Worm (Caenorhabditis elegans) whole organism, L4 larva: ENCODE data around the gene gcy-6.

Experiments
- F49E8.2 ChIP-seq: sonication (generic microtip); optimal IDR thresholded peaks from 2 replicates; lab custom pipeline; 2016; ENCODE audit warnings: missing compliant biosample characterization, mild to moderate bottlenecking, missing genetic modification characterization, borderline replicate concordance
- Y5F2A.4 ChIP-seq: fragments of 200-800 bp; sonication (Bioruptor generic); optimal IDR thresholded peaks from 2 replicates; lab custom pipeline; 2018; ENCODE audit warnings: mild to moderate bottlenecking, missing genetic modification characterization, missing compliant biosample characterization
- aha-1 ChIP-seq: fragments of 150-350 bp; peaks from one replicate; lab custom pipeline; 2014; ENCODE audit warnings: missing biosample characterization, missing genetic modification characterization
- attf-4 ChIP-seq: sonication (generic microtip); optimal IDR thresholded peaks from 3 replicates; lab custom pipeline; 2017; ENCODE audit warnings: missing biosample characterization, missing genetic modification characterization
- ceh-44 ChIP-seq: fragments of 200-800 bp; sonication (Bioruptor generic); IDR thresholded peaks from 2 replicates; pipeline ENCODE4 v1.3.6; 2022; ENCODE audit warnings: missing genetic modification reagents, missing genetic modification characterization, missing compliant biosample characterization
- cey-2 ChIP-seq: sonication (generic microtip); optimal IDR thresholded peaks from 3 replicates; lab custom pipeline; 2017; ENCODE audit warnings: missing genetic modification characterization, mild to moderate bottlenecking, missing compliant biosample characterization, antibody characterized with exemption, borderline replicate concordance; ENCODE audit not compliant: insufficient read depth
- daf-12 ChIP-seq: fragments of 150-350 bp; optimal IDR thresholded peaks from 2 replicates; lab custom pipeline; 2014; ENCODE audit warnings: missing biosample characterization, missing genetic modification reagents, missing genetic modification characterization
- daf-16 ChIP-seq, 3 experiments: sonication (generic microtip); optimal IDR thresholded peaks; 2 replicates each; lab custom pipeline; 2016 to 2017; ENCODE audit warnings: missing genetic modification characterization in 3 of 3, missing genetic modification reagents in 3 of 3, mild to moderate bottlenecking in 2 of 3, missing compliant biosample characterization in 2 of 3, missing biosample characterization in 1 of 3, moderate library complexity in 1 of 3
- daf-8 ChIP-seq: fragments of 200-800 bp; sonication (Bioruptor generic); IDR thresholded peaks from 2 replicates; pipeline ENCODE4 v1.3.6; 2022; ENCODE audit warnings: missing genetic modification characterization, missing compliant biosample characterization
- dmd-6 ChIP-seq: fragments of 200-800 bp; sonication (Bioruptor generic); IDR thresholded peaks from 2 replicates; pipeline ENCODE4 v1.3.6; 2022; ENCODE audit warnings: missing genetic modification reagents, missing genetic modification characterization, missing compliant biosample characterization
- dmd-8 ChIP-seq: fragments of 200-800 bp; sonication (Bioruptor generic); IDR thresholded peaks from 2 replicates; pipeline ENCODE4 v1.3.6; 2022; ENCODE audit warnings: missing genetic modification characterization, missing compliant biosample characterization
- dmd-9 ChIP-seq: fragments of 200-800 bp; sonication (Bioruptor generic); IDR thresholded peaks from 2 replicates; pipeline ENCODE4 v1.3.6; 2022; ENCODE audit warnings: missing genetic modification reagents, missing genetic modification characterization, missing compliant biosample characterization
- dpl-1 ChIP-seq: fragments of 150-350 bp; optimal IDR thresholded peaks from 2 replicates; lab custom pipeline; 2014; ENCODE audit warnings: missing biosample characterization, missing genetic modification reagents, missing genetic modification characterization
- duxl-1 ChIP-seq: sonication (generic microtip); optimal IDR thresholded peaks from 2 replicates; lab custom pipeline; 2016; ENCODE audit warnings: mild to moderate bottlenecking, missing genetic modification characterization, moderate library complexity, missing compliant biosample characterization; ENCODE audit not compliant: poor library complexity
- dve-1 ChIP-seq: sonication (generic microtip); optimal IDR thresholded peaks from 2 replicates; lab custom pipeline; 2017; ENCODE audit warnings: antibody characterized with exemption, mild to moderate bottlenecking, missing genetic modification characterization, missing compliant biosample characterization; ENCODE audit not compliant: insufficient read depth
- fkh-10 ChIP-seq: fragments of 150-350 bp; optimal IDR thresholded peaks from 2 replicates; lab custom pipeline; 2014; ENCODE audit warnings: missing biosample characterization, missing genetic modification reagents, missing genetic modification characterization
- fos-1 ChIP-seq: fragments of 150-350 bp; optimal IDR thresholded peaks from 2 replicates; lab custom pipeline; 2014; ENCODE audit warnings: missing biosample characterization, missing genetic modification characterization
- hlh-11 ChIP-seq: fragments of 200-800 bp; sonication (Bioruptor generic); optimal IDR thresholded peaks from 2 replicates; lab custom pipeline; 2018; ENCODE audit warnings: mild to moderate bottlenecking, missing genetic modification characterization, missing compliant biosample characterization
- hmg-1.1 ChIP-seq: fragments of 200-800 bp; sonication (Bioruptor generic); IDR thresholded peaks from 2 replicates; pipeline ENCODE4 v1.3.6; 2022; ENCODE audit warnings: missing genetic modification reagents, missing genetic modification characterization, missing compliant biosample characterization
- lim-7 ChIP-seq: fragments of 200-800 bp; sonication (Bioruptor generic); IDR thresholded peaks from 2 replicates; pipeline ENCODE4 v1.3.6; 2022; ENCODE audit warnings: missing genetic modification characterization, missing compliant biosample characterization
- lin-1 ChIP-seq: fragments of 200-800 bp; sonication (Bioruptor generic); IDR thresholded peaks from 2 replicates; pipeline ENCODE4 v1.3.6; 2022; ENCODE audit warnings: missing genetic modification reagents, missing genetic modification characterization, missing compliant biosample characterization
- lin-15B ChIP-seq: fragments of 150-350 bp; sonication (generic microtip); optimal IDR thresholded peaks from 3 replicates; lab custom pipeline; 2014; ENCODE audit warnings: missing biosample characterization, missing genetic modification characterization
- lsy-2 ChIP-seq, 2 experiments: fragments of 150-350 bp in 1 of 2; sonication (generic microtip) in 1 of 2; optimal IDR thresholded peaks; 2 replicates each; lab custom pipeline; 2014 to 2017; ENCODE audit warnings: missing biosample characterization in 2 of 2, missing genetic modification characterization in 2 of 2
- madf-5 ChIP-seq, 2 experiments: fragments of 200-800 bp; sonication (Bioruptor generic); IDR thresholded peaks; 2 replicates each; pipeline ENCODE4 v1.3.6; 2022; ENCODE audit warnings: missing compliant biosample characterization in 2 of 2, missing genetic modification characterization in 2 of 2
- mdl-1 ChIP-seq, 2 experiments: fragments of 150-350 bp in 1 of 2; sonication (generic microtip) in 1 of 2; optimal IDR thresholded peaks; 2 replicates each; lab custom pipeline; 2014 to 2017; ENCODE audit warnings: missing biosample characterization in 2 of 2, missing genetic modification characterization in 2 of 2
- mdt-29 ChIP-seq: fragments of 200-800 bp; sonication (Bioruptor generic); IDR thresholded peaks from 2 replicates; pipeline ENCODE4 v1.3.6; 2022; ENCODE audit warnings: missing genetic modification reagents, missing genetic modification characterization, missing compliant biosample characterization
- nhr-111 ChIP-seq: fragments of 200-800 bp; sonication (Bioruptor generic); optimal IDR thresholded peaks from 2 replicates; lab custom pipeline; 2018; ENCODE audit warnings: mild to moderate bottlenecking, missing genetic modification characterization, missing compliant biosample characterization
- nhr-28 ChIP-seq: fragments of 150-350 bp; optimal IDR thresholded peaks from 2 replicates; lab custom pipeline; 2014; ENCODE audit warnings: missing biosample characterization, missing genetic modification characterization
- nhr-76 ChIP-seq: fragments of 150-350 bp; optimal IDR thresholded peaks from 2 replicates; lab custom pipeline; 2014; ENCODE audit warnings: missing biosample characterization, missing genetic modification characterization
- nhr-77 ChIP-seq: fragments of 150-350 bp; optimal IDR thresholded peaks from 2 replicates; lab custom pipeline; 2014; ENCODE audit warnings: missing biosample characterization, missing genetic modification characterization
- pha-4 ChIP-seq, 2 experiments: fragments of 150-350 bp in 1 of 2; fragments of 200-800 bp in 1 of 2; sonication (Bioruptor generic) in 1 of 2; IDR thresholded peaks in 1 of 2; optimal IDR thresholded peaks in 1 of 2; 2 replicates each; pipeline versions ENCODE4 v1.3.6 to Lab custom; 2014 to 2022; ENCODE audit warnings: missing genetic modification characterization in 2 of 2, missing genetic modification reagents in 2 of 2, missing biosample characterization in 1 of 2, missing compliant biosample characterization in 1 of 2
- pqm-1 ChIP-seq: sonication (generic microtip); optimal IDR thresholded peaks from 2 replicates; lab custom pipeline; 2017; ENCODE audit warnings: missing biosample characterization, missing genetic modification characterization
- rbr-2 ChIP-seq: sonication (generic microtip); optimal IDR thresholded peaks from 2 replicates; lab custom pipeline; 2016; ENCODE audit warnings: missing genotype, missing genetic modification characterization, missing compliant biosample characterization
- saeg-2 ChIP-seq: fragments of 200-800 bp; sonication (Bioruptor generic); IDR thresholded peaks from 2 replicates; pipeline ENCODE4 v1.3.6; 2022; ENCODE audit warnings: missing genetic modification reagents, missing genetic modification characterization, missing compliant biosample characterization
- spr-1 ChIP-seq: sonication (generic microtip); optimal IDR thresholded peaks from 2 replicates; lab custom pipeline; 2016; ENCODE audit warnings: mild to moderate bottlenecking, missing genetic modification characterization, missing compliant biosample characterization
- unc-62 ChIP-seq, 3 experiments: fragments of 150-350 bp in 1 of 3; sonication (generic microtip); optimal IDR thresholded peaks in 2 of 3; peaks in 1 of 3; 1 replicate in 1 of 3; 2 replicates in 2 of 3; lab custom pipeline; 2014 to 2017; ENCODE audit warnings: missing biosample characterization in 3 of 3, missing genetic modification characterization in 3 of 3, missing genetic modification reagents in 3 of 3, missing genotype in 1 of 3
- zag-1 ChIP-seq: fragments of 150-350 bp; optimal IDR thresholded peaks from 2 replicates; lab custom pipeline; 2014; ENCODE audit warnings: missing biosample characterization, missing genetic modification characterization
- zfp-2 ChIP-seq: sonication (generic microtip); optimal IDR thresholded peaks from 2 replicates; lab custom pipeline; 2016; ENCODE audit warnings: mild to moderate bottlenecking, missing genetic modification characterization, missing compliant biosample characterization
- zfp-3 ChIP-seq: fragments of 200-800 bp; sonication (Bioruptor generic); conservative IDR thresholded peaks from 2 replicates; pipeline ENCODE4 v1.3.6; 2022; ENCODE audit warnings: missing genetic modification reagents, missing genetic modification characterization, missing compliant biosample characterization
- ztf-7 ChIP-seq: fragments of 150-350 bp; optimal IDR thresholded peaks from 2 replicates; lab custom pipeline; 2014; ENCODE audit warnings: missing biosample characterization, missing genetic modification characterization

The gcy-6 gene

DNA sequence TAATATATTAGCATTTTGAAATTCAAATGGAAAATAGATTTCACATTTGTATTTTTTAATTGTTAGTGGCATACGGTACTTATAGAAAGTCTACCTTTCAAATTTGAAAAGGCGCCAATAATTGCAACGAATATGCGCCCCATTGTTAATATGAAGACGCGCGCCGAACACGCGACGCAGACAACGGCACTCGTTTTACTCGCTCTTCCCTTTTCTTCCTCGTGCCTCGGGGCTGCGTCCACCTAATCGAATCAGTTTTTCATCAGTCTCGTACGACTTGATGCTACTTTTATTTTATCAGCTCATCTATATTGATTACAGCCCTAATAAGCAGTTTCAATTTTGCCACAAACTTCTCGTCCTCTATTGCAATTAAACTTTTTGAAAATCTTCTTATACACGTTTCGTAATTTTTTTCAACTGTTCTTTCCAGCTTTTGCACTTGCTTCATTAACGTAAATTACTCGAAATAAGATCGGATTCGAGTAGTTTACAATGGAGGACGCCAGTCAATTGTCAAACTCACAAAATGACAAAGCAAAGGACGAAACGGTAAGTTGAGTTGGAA is 48.1 kb upstream of the gcy-6 start, which contains the start of gene cash-1 (continued):
- TF ChIP-seq mdl-1 (tag; optimal IDR thresholded peaks at IDR 0.05; lab: Kevin White, UChicago) (peak in 1 of 2 experiments; percentile 82), zfp-3 (GFP tag; lab: Robert Waterston, UW) (no peak), nhr-28 (tag; lab: Kevin White, UChicago) (peak; percentile 38), lin-1 (0 out of 2 replicates have a peak, but pooled peaks have one; percentile 33), unc-62 (GFP tag; optimal IDR thresholded peaks at IDR 0.05 in 1 of 2; lab: Kevin White, UChicago) (peak in 1 of 2 experiments; percentile 61), unc-62 (tag; optimal IDR thresholded peaks at IDR 0.05; lab: Kevin White, UChicago) (no peak), dmd-9 (GFP tag; lab: Robert Waterston, UW) (no peak), hmg-1.1 (GFP tag; lab: Robert Waterston, UW) (peak; percentile 41; the same call in 1 of the 2 replicates), nhr-76 (no peak), fkh-10 (GFP tag; lab: Kevin White, UChicago) (peak; percentile 6), rbr-2 (peak; percentile 46), ztf-7 (tag; lab: Kevin White, UChicago) (peak; percentile 13), attf-4 (tag; lab: Kevin White, UChicago) (no peak), nhr-111 (GFP tag; lab: Kevin White, UChicago) (no peak), mdt-29 (GFP tag; lab: Robert Waterston, UW) (no peak), pqm-1 (tag; lab: Kevin White, UChicago) (peak; percentile 45), aha-1 (tag; lab: Kevin White, UChicago) (peak; percentile 97), dpl-1 (GFP tag; lab: Kevin White, UChicago) (peak; percentile 81), dmd-8 (GFP tag; lab: Robert Waterston, UW) (no peak)

DNA sequence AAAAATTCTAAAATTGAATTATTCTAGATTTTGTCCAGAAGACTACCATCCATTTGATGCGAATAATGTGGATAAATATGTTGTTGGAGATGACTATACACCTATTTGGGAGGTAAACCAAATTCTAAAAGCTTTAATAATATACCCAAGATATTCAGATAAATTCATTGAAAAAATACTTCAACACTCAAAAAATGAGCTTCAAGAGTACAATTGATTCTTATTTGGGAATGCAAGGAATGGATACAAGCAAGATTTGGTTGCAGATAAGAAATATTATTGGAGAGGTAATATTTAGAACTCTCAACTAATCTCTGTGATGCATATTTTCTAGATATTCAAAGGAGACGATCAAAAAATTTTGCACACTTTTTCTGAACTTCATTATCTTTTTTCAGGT is 46.3 kb upstream of the gcy-6 start:
- no peak for TF ChIP-seq duxl-1
- TF ChIP-seq aha-1 (tag; lab: Kevin White, UChicago), result peak; percentile 96

DNA sequence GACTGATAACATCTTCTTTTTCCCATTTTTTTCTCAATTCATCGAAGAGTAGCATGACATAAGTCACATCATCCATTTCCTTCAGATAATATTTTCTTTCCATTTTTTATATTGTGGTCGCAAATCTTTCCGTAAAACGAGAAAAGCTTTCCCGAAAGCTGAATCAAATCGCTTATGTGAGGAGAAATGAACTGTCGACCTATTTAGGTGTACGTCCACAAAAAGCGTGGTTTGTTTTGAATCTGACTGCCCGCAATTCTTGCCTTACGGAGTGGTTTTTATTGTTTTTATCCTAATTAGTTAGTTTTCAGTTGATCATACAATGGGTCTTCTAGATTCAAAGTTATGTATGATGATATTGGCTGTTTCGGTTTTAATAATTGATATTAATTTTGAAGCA is 44.4 kb upstream of the gcy-6 start, which contains the start of gene ttll-15:
Gene ttll-15, plus strand, starts transcription at position 301 of the 400 bp plus-strand sequence.
- TF ChIP-seq Y5F2A.4 (GFP tag; lab: Kevin White, UChicago), result no peak
- no peak for TF ChIP-seq dve-1 (tag; lab: Kevin White, UChicago)
- no peak for TF ChIP-seq duxl-1
- no peak for TF ChIP-seq ceh-44 (GFP tag; lab: Robert Waterston, UW)
- TF ChIP-seq zfp-2 (tag; lab: Kevin White, UChicago), result no peak
- no peak for TF ChIP-seq nhr-111 (GFP tag; lab: Kevin White, UChicago)
- TF ChIP-seq fos-1 (tag; lab: Kevin White, UChicago), result no peak

DNA sequence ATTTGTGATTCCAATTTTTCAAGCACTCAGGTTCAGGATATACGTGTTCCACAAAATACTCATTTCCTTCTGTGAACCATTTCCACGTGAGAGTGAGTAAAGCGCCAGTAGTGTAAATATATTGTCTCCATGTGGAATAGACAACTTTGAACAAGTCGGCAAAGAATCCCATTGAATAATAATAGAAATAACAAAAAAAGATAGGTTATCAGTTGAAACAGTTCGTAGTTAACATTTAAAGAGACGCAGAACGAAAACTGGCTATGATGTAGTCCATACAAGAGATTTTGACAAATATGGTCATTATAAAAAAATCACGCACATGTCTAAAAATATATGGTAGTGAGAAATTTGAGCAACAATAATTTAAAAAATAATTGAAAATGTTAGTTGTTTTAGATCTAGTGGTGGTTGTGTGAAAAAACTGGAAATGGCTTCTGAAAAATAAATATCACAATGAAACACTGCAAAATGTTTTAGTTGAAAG is 43.7 kb upstream of the gcy-6 start, which contains the start of gene ceeh-2:
Gene ceeh-2, minus strand, starts transcription at position 437 of the 487 bp plus-strand sequence.
- TF ChIP-seq lsy-2 (tag; optimal IDR thresholded peaks at IDR 0.05; lab: Kevin White, UChicago) (no peak), madf-5 (GFP tag; IDR thresholded peaks at IDR 0.05; lab: Robert Waterston, UW) (no peak), dmd-6 (GFP tag; lab: Robert Waterston, UW) (peak; percentile 36; the same call in 1 of the 2 replicates), rbr-2 (no peak), spr-1 (tag; lab: Kevin White, UChicago) (no peak), daf-12 (tag; lab: Kevin White, UChicago) (no peak), nhr-28 (tag; lab: Kevin White, UChicago) (peak; percentile 59), F49E8.2 (tag; lab: Kevin White, UChicago) (no peak), daf-16 (GFP tag; optimal IDR thresholded peaks at IDR 0.05; lab: Kevin White, UChicago) (no peak), daf-16 (tag; optimal IDR thresholded peaks at IDR 0.05; lab: Kevin White, UChicago) (peak; percentile 83), saeg-2 (GFP tag; lab: Robert Waterston, UW) (no peak), aha-1 (tag; lab: Kevin White, UChicago) (peak; percentile 33), daf-8 (GFP tag; lab: Robert Waterston, UW) (no peak), cey-2 (tag; lab: Kevin White, UChicago) (no peak), zag-1 (tag; lab: Kevin White, UChicago) (no peak), dve-1 (tag; lab: Kevin White, UChicago) (peak; percentile 63), pqm-1 (tag; lab: Kevin White, UChicago) (no peak), pha-4 (GFP tag; IDR thresholded peaks at IDR 0.05; lab: Robert Waterston, UW) (no peak), pha-4 (tag; optimal IDR thresholded peaks at IDR 0.05; lab: Kevin White, UChicago) (no peak), hlh-11 (tag; lab: Kevin White, UChicago) (peak; percentile 8), lin-15B (no peak), mdl-1 (tag; optimal IDR thresholded peaks at IDR 0.05; lab: Kevin White, UChicago) (peak in 1 of 2 experiments; percentile 32), nhr-77 (tag; lab: Kevin White, UChicago) (peak; percentile 28), hmg-1.1 (GFP tag; lab: Robert Waterston, UW) (no peak), lim-7 (no peak)
